Worm (Caenorhabditis elegans) whole organism, L1 larva: ENCODE results near the gene srw-13.

Source experiments
- F16B12.6 ChIP-seq: fragments of 150-350 bp; optimal IDR thresholded peaks from 2 replicates; lab custom pipeline; 2014; ENCODE audit warnings: missing biosample characterization, missing genetic modification characterization
- ceh-82 ChIP-seq, 3 experiments: fragments of 150-350 bp in 1 of 3; sonication (generic microtip) in 2 of 3; optimal IDR thresholded peaks; 2 replicates each; lab custom pipeline; 2014 to 2017; ENCODE audit warnings: missing biosample characterization in 3 of 3, missing genetic modification characterization in 3 of 3
- ces-1 ChIP-seq: fragments of 150-350 bp; optimal IDR thresholded peaks from 2 replicates; lab custom pipeline; 2014; ENCODE audit warnings: missing biosample characterization, missing genetic modification reagents, missing genetic modification characterization
- efl-1 ChIP-seq, 4 experiments: fragments of 150-350 bp; optimal IDR thresholded peaks in 3 of 4; peaks in 1 of 4; 1 replicate in 1 of 4; 2 replicates in 3 of 4; lab custom pipeline; 2014; ENCODE audit warnings: missing biosample characterization in 2 of 4, missing genetic modification characterization in 2 of 4, missing genetic modification reagents in 2 of 4
- efl-3 ChIP-seq: fragments of 200-800 bp; sonication (Bioruptor generic); optimal IDR thresholded peaks from 2 replicates; lab custom pipeline; 2018; ENCODE audit warnings: mild to moderate bottlenecking, missing genetic modification characterization, missing compliant biosample characterization
- egl-27 ChIP-seq, 2 experiments: fragments of 150-350 bp in 1 of 2; sonication (generic microtip); optimal IDR thresholded peaks; 3 replicates each; lab custom pipeline; 2017 to 2018; ENCODE audit warnings: missing biosample characterization in 2 of 2, missing genetic modification characterization in 2 of 2, missing genetic modification reagents in 2 of 2
- elt-2 ChIP-seq: sonication (generic microtip); optimal IDR thresholded peaks from 2 replicates; lab custom pipeline; 2016; ENCODE audit warnings: missing genetic modification characterization, mild to moderate bottlenecking, inconsistent platforms, missing compliant biosample characterization, missing genetic modification reagents
- ets-5 ChIP-seq: fragments of 200-800 bp; sonication (Bioruptor generic); IDR thresholded peaks from 2 replicates; pipeline ENCODE4 v1.3.6; 2022; ENCODE audit warnings: missing genetic modification characterization, missing compliant biosample characterization
- fkh-10 ChIP-seq: sonication (generic microtip); optimal IDR thresholded peaks from 2 replicates; lab custom pipeline; 2017; ENCODE audit warnings: missing biosample characterization, missing genetic modification reagents, missing genetic modification characterization
- fkh-8 ChIP-seq: sonication (generic microtip); optimal IDR thresholded peaks from 2 replicates; lab custom pipeline; 2016; ENCODE audit warnings: mild to moderate bottlenecking, missing genetic modification characterization, missing compliant biosample characterization
- fos-1 ChIP-seq: fragments of 150-350 bp; optimal IDR thresholded peaks from 2 replicates; lab custom pipeline; 2014; ENCODE audit warnings: missing biosample characterization, missing genetic modification characterization
- lin-13 ChIP-seq: fragments of 150-350 bp; optimal IDR thresholded peaks from 2 replicates; lab custom pipeline; 2014; ENCODE audit warnings: missing biosample characterization, missing genetic modification reagents, missing genetic modification characterization
- lin-15B ChIP-seq: fragments of 150-350 bp; sonication (generic microtip); optimal IDR thresholded peaks from 3 replicates; lab custom pipeline; 2014; ENCODE audit warnings: missing biosample characterization, missing genetic modification characterization
- mab-9 ChIP-seq: fragments of 200-800 bp; sonication (Bioruptor generic); IDR thresholded peaks from 2 replicates; pipeline ENCODE4 v1.3.6; 2022; ENCODE audit warnings: missing genetic modification reagents, missing genetic modification characterization, missing compliant biosample characterization
- mef-2 ChIP-seq: fragments of 150-350 bp; optimal IDR thresholded peaks from 2 replicates; lab custom pipeline; 2014; ENCODE audit warnings: missing biosample characterization, missing genetic modification characterization
- nhr-11 ChIP-seq: fragments of 150-350 bp; optimal IDR thresholded peaks from 2 replicates; lab custom pipeline; 2014; ENCODE audit warnings: missing biosample characterization, missing genetic modification characterization
- nhr-19 ChIP-seq: fragments of 200-800 bp; sonication (Bioruptor generic); conservative IDR thresholded peaks from 2 replicates; pipeline ENCODE4 v1.3.6; 2022; ENCODE audit warnings: missing genetic modification characterization, missing compliant biosample characterization
- nhr-20 ChIP-seq: sonication (generic microtip); optimal IDR thresholded peaks from 2 replicates; lab custom pipeline; 2016; ENCODE audit warnings: mild to moderate bottlenecking, missing genetic modification characterization, missing compliant biosample characterization
- nhr-237 ChIP-seq: fragments of 150-350 bp; optimal IDR thresholded peaks from 2 replicates; lab custom pipeline; 2014; ENCODE audit warnings: missing biosample characterization, missing genetic modification characterization
- nhr-47 ChIP-seq: sonication (generic microtip); optimal IDR thresholded peaks from 2 replicates; lab custom pipeline; 2016; ENCODE audit warnings: mild to moderate bottlenecking, missing genetic modification characterization, moderate library complexity, missing compliant biosample characterization
- nhr-76 ChIP-seq: sonication (generic microtip); optimal IDR thresholded peaks from 2 replicates; lab custom pipeline; 2017; ENCODE audit warnings: missing biosample characterization, missing genetic modification characterization
- nhr-85 ChIP-seq: sonication (generic microtip); peaks from one replicate; lab custom pipeline; 2016; ENCODE audit warnings: missing genetic modification characterization, inconsistent platforms, missing compliant biosample characterization
- nhr-90 ChIP-seq: sonication (generic microtip); optimal IDR thresholded peaks from 2 replicates; lab custom pipeline; 2016; ENCODE audit warnings: mild to moderate bottlenecking, missing genetic modification characterization, missing compliant biosample characterization; ENCODE audit not compliant: poor library complexity
- pqm-1 ChIP-seq: sonication (generic microtip); optimal IDR thresholded peaks from 3 replicates; lab custom pipeline; 2017; ENCODE audit warnings: missing biosample characterization, missing genetic modification characterization
- snpc-4 ChIP-seq: fragments of 150-350 bp; optimal IDR thresholded peaks from 2 replicates; lab custom pipeline; 2014; ENCODE audit warnings: missing biosample characterization, missing genetic modification characterization
- snu-23 ChIP-seq: sonication (generic microtip); optimal IDR thresholded peaks from 2 replicates; lab custom pipeline; 2016; ENCODE audit warnings: missing genetic modification characterization, missing compliant biosample characterization
- sptf-1 ChIP-seq: fragments of 150-350 bp; optimal IDR thresholded peaks from 2 replicates; lab custom pipeline; 2014; ENCODE audit warnings: missing biosample characterization, missing genetic modification characterization
- sup-37 ChIP-seq: fragments of 200-800 bp; sonication (Bioruptor generic); optimal IDR thresholded peaks from 2 replicates; lab custom pipeline; 2018; ENCODE audit warnings: mild to moderate bottlenecking, missing genetic modification characterization, missing compliant biosample characterization
- tlp-1 ChIP-seq: fragments of 150-350 bp; optimal IDR thresholded peaks from 2 replicates; lab custom pipeline; 2014; ENCODE audit warnings: missing biosample characterization, missing genetic modification characterization
- unc-62 ChIP-seq: fragments of 150-350 bp; optimal IDR thresholded peaks from 2 replicates; lab custom pipeline; 2014; ENCODE audit warnings: missing biosample characterization, missing genetic modification reagents, missing genetic modification characterization
- unc-86 ChIP-seq: sonication (generic microtip); optimal IDR thresholded peaks from 2 replicates; lab custom pipeline; 2016; ENCODE audit warnings: missing genetic modification characterization, missing compliant biosample characterization
- vab-15 ChIP-seq: sonication (generic microtip); optimal IDR thresholded peaks from 2 replicates; lab custom pipeline; 2017; ENCODE audit warnings: missing genotype, mild to moderate bottlenecking, missing genetic modification characterization, missing compliant biosample characterization
- xbp-1 ChIP-seq: sonication (generic microtip); optimal IDR thresholded peaks from 2 replicates; lab custom pipeline; 2016; ENCODE audit warnings: missing genetic modification characterization, missing compliant biosample characterization
- zag-1 ChIP-seq: fragments of 150-350 bp; optimal IDR thresholded peaks from 2 replicates; lab custom pipeline; 2014; ENCODE audit warnings: missing biosample characterization, missing genetic modification characterization

The srw-13 gene

ce11 chrV:15223668-15224067 is 8.6 kb upstream of the srw-13 start, which contains the start of gene srw-24:
srw-24 (plus strand) TSS chrV:15223968.
- no peak for TF ChIP-seq nhr-19 (GFP tag; lab: Robert Waterston, UW)

ce11 chrV:15225650-15226049 is 6.7 kb upstream of the srw-13 start, which contains the start of gene srw-14:
srw-14 (plus strand) TSS chrV:15225950.
- TF ChIP-seq nhr-47 (tag; lab: Kevin White, UChicago) (no peak), sup-37 (no peak), efl-1 (optimal IDR thresholded peaks at IDR 0.05; lab: Kevin White, UChicago) (no peak), efl-1 (GFP tag; optimal IDR thresholded peaks at IDR 0.05 in 1 of 2; lab: Kevin White, UChicago) (no peak), snpc-4 (tag; lab: Kevin White, UChicago) (no peak), lin-13 (no peak), nhr-19 (GFP tag; lab: Robert Waterston, UW) (no peak), nhr-11 (tag; lab: Kevin White, UChicago) (no peak), unc-62 (GFP tag; lab: Kevin White, UChicago) (no peak), unc-86 (tag; lab: Kevin White, UChicago) (no peak), vab-15 (tag; lab: Kevin White, UChicago) (no peak), nhr-237 (tag; lab: Kevin White, UChicago) (no peak), nhr-20 (tag; lab: Kevin White, UChicago) (no peak), egl-27 (tag; optimal IDR thresholded peaks at IDR 0.05; lab: Kevin White, UChicago) (no peak), lin-15B (tag; lab: Kevin White, UChicago) (no peak), ces-1 (GFP tag; lab: Kevin White, UChicago) (no peak), sptf-1 (tag; lab: Kevin White, UChicago) (no peak), ceh-82 (tag; optimal IDR thresholded peaks at IDR 0.05; lab: Kevin White, UChicago) (no peak), efl-3 (no peak)

- TF ChIP-seq mab-9 (GFP tag; lab: Robert Waterston, UW) (no peak), tlp-1 (tag; lab: Kevin White, UChicago) (peak; percentile 45), fkh-8 (tag; lab: Kevin White, UChicago) (no peak), elt-2 (tag; lab: Kevin White, UChicago) (peak; percentile 79)
These were observed 6.1 kb upstream of the srw-13 start for ce11 chrV:15226206-15226605.

ce11 chrV:15230243-15230642 is 2.1 kb upstream of the srw-13 start, which contains the start of gene srw-15:
srw-15 (plus strand) TSS chrV:15230543.
- no peak for TF ChIP-seq nhr-20 (tag; lab: Kevin White, UChicago)
- TF ChIP-seq pqm-1 = no peak
- TF ChIP-seq snu-23 (GFP tag; lab: Kevin White, UChicago) = no peak
- no peak for TF ChIP-seq efl-1 (optimal IDR thresholded peaks at IDR 0.05; lab: Kevin White, UChicago)
- peak in 1 of 2 experiments; percentile 60 for TF ChIP-seq efl-1 (GFP tag; optimal IDR thresholded peaks at IDR 0.05 in 1 of 2; lab: Kevin White, UChicago)
- no peak for TF ChIP-seq lin-15B (tag; lab: Kevin White, UChicago)
- no peak for TF ChIP-seq tlp-1 (tag; lab: Kevin White, UChicago)
- TF ChIP-seq zag-1 (tag; lab: Kevin White, UChicago) = no peak
- TF ChIP-seq ets-5 (GFP tag; lab: Robert Waterston, UW) = no peak
- TF ChIP-seq nhr-47 (tag; lab: Kevin White, UChicago) = no peak

ce11 chrV:15235661-15236060 is 3.4 kb downstream of the srw-13 start, which contains the start of gene nhr-164:
nhr-164 (minus strand) TSS chrV:15235761.
- no peak for TF ChIP-seq efl-1 (optimal IDR thresholded peaks at IDR 0.05; lab: Kevin White, UChicago)
- no peak for TF ChIP-seq efl-1 (GFP tag; optimal IDR thresholded peaks at IDR 0.05 in 1 of 2; lab: Kevin White, UChicago)
- TF ChIP-seq ceh-82 (tag; optimal IDR thresholded peaks at IDR 0.05; lab: Kevin White, UChicago) = no peak
- no peak for TF ChIP-seq F16B12.6 (tag; lab: Kevin White, UChicago)
- no peak for TF ChIP-seq mef-2 (tag; lab: Kevin White, UChicago)
- TF ChIP-seq xbp-1 (tag; lab: Kevin White, UChicago) = no peak
- no peak for TF ChIP-seq fos-1 (tag; lab: Kevin White, UChicago)
- TF ChIP-seq fkh-10 = no peak
- no peak for TF ChIP-seq nhr-85 (tag; lab: Kevin White, UChicago)
- TF ChIP-seq nhr-76 (tag; lab: Kevin White, UChicago) = no peak
- no peak for TF ChIP-seq nhr-20 (tag; lab: Kevin White, UChicago)
- no peak for TF ChIP-seq sup-37
- no peak for TF ChIP-seq nhr-90
- TF ChIP-seq, all 84 proteins: peak for 0
